Worm (Caenorhabditis elegans) whole organism, L1 larva: ENCODE data around the gene F53A2.9.

Experiments used
- C04F5.9 ChIP-seq: sonication (generic microtip); optimal IDR thresholded peaks from 2 replicates; lab custom pipeline; 2016; ENCODE audit warnings: missing genetic modification characterization, missing compliant biosample characterization
- F16B12.6 ChIP-seq: fragments of 150-350 bp; optimal IDR thresholded peaks from 2 replicates; lab custom pipeline; 2014; ENCODE audit warnings: missing biosample characterization, missing genetic modification characterization
- Y116A8C.19 ChIP-seq: sonication (generic microtip); optimal IDR thresholded peaks from 2 replicates; lab custom pipeline; 2016; ENCODE audit warnings: missing compliant biosample characterization, missing genetic modification characterization, borderline replicate concordance
- blmp-1 ChIP-seq: fragments of 150-350 bp; optimal IDR thresholded peaks from 2 replicates; lab custom pipeline; 2014; ENCODE audit warnings: missing biosample characterization, missing genetic modification characterization
- ceh-8 ChIP-seq: fragments of 200-800 bp; sonication (Bioruptor generic); optimal IDR thresholded peaks from 2 replicates; lab custom pipeline; 2018; ENCODE audit warnings: mild to moderate bottlenecking, missing genetic modification characterization, moderate library complexity, missing compliant biosample characterization
- ceh-82 ChIP-seq, 3 experiments: fragments of 150-350 bp in 1 of 3; sonication (generic microtip) in 2 of 3; optimal IDR thresholded peaks; 2 replicates each; lab custom pipeline; 2014 to 2017; ENCODE audit warnings: missing biosample characterization in 3 of 3, missing genetic modification characterization in 3 of 3
- ceh-90 ChIP-seq: sonication (generic microtip); optimal IDR thresholded peaks from 2 replicates; lab custom pipeline; 2016; ENCODE audit warnings: missing genetic modification characterization, missing compliant biosample characterization
- ces-1 ChIP-seq: fragments of 150-350 bp; optimal IDR thresholded peaks from 2 replicates; lab custom pipeline; 2014; ENCODE audit warnings: missing biosample characterization, missing genetic modification reagents, missing genetic modification characterization
- dsc-1 ChIP-seq: sonication (generic microtip); optimal IDR thresholded peaks from 2 replicates; lab custom pipeline; 2016; ENCODE audit warnings: mild to moderate bottlenecking, missing genetic modification characterization, missing compliant biosample characterization
- efl-1 ChIP-seq, 4 experiments: fragments of 150-350 bp; optimal IDR thresholded peaks in 3 of 4; peaks in 1 of 4; 1 replicate in 1 of 4; 2 replicates in 3 of 4; lab custom pipeline; 2014; ENCODE audit warnings: missing biosample characterization in 2 of 4, missing genetic modification characterization in 2 of 4, missing genetic modification reagents in 2 of 4
- egl-27 ChIP-seq, 2 experiments: fragments of 150-350 bp in 1 of 2; sonication (generic microtip); optimal IDR thresholded peaks; 3 replicates each; lab custom pipeline; 2017 to 2018; ENCODE audit warnings: missing biosample characterization in 2 of 2, missing genetic modification characterization in 2 of 2, missing genetic modification reagents in 2 of 2
- elt-2 ChIP-seq: sonication (generic microtip); optimal IDR thresholded peaks from 2 replicates; lab custom pipeline; 2016; ENCODE audit warnings: missing genetic modification characterization, mild to moderate bottlenecking, inconsistent platforms, missing compliant biosample characterization, missing genetic modification reagents
- elt-3 ChIP-seq, 6 experiments: fragments of 150-350 bp in 1 of 6; sonication (generic microtip); optimal IDR thresholded peaks; 2 replicates each; lab custom pipeline; 2017 to 2018; ENCODE audit warnings: missing biosample characterization in 6 of 6, missing genetic modification characterization in 6 of 6, inconsistent platforms in 1 of 6
- fkh-10 ChIP-seq: sonication (generic microtip); optimal IDR thresholded peaks from 2 replicates; lab custom pipeline; 2017; ENCODE audit warnings: missing biosample characterization, missing genetic modification reagents, missing genetic modification characterization
- fkh-4 ChIP-seq: sonication (generic microtip); optimal IDR thresholded peaks from 2 replicates; lab custom pipeline; 2016; ENCODE audit warnings: missing compliant biosample characterization, missing genetic modification characterization, borderline replicate concordance
- fkh-8 ChIP-seq: sonication (generic microtip); optimal IDR thresholded peaks from 2 replicates; lab custom pipeline; 2016; ENCODE audit warnings: mild to moderate bottlenecking, missing genetic modification characterization, missing compliant biosample characterization
- hpl-2 ChIP-seq: fragments of 150-350 bp; optimal IDR thresholded peaks from 2 replicates; lab custom pipeline; 2014; ENCODE audit warnings: missing biosample characterization, missing genetic modification reagents, missing genetic modification characterization
- isw-1 ChIP-seq: fragments of 200-800 bp; sonication (Bioruptor generic); IDR thresholded peaks from 2 replicates; pipeline ENCODE4 v1.3.6; 2022; ENCODE audit warnings: missing genetic modification characterization, missing compliant biosample characterization
- lin-13 ChIP-seq: fragments of 150-350 bp; optimal IDR thresholded peaks from 2 replicates; lab custom pipeline; 2014; ENCODE audit warnings: missing biosample characterization, missing genetic modification reagents, missing genetic modification characterization
- lin-14 ChIP-seq: fragments of 200-800 bp; sonication (Bioruptor generic); optimal IDR thresholded peaks from 2 replicates; lab custom pipeline; 2018; ENCODE audit warnings: mild to moderate bottlenecking, missing genetic modification characterization, moderate library complexity, missing compliant biosample characterization
- lin-35 ChIP-seq, 2 experiments: fragments of 150-350 bp; optimal IDR thresholded peaks; 2 replicates each; lab custom pipeline; 2014; ENCODE audit warnings: missing biosample characterization in 2 of 2, missing genetic modification characterization in 2 of 2, missing genetic modification reagents in 2 of 2
- lin-39 ChIP-seq: fragments of 150-350 bp; optimal IDR thresholded peaks from 2 replicates; lab custom pipeline; 2014; ENCODE audit warnings: missing biosample characterization, missing genetic modification reagents, missing genetic modification characterization
- lir-3 ChIP-seq: sonication (generic microtip); optimal IDR thresholded peaks from 2 replicates; lab custom pipeline; 2016; ENCODE audit warnings: mild to moderate bottlenecking, missing genetic modification characterization, moderate library complexity, missing compliant biosample characterization; ENCODE audit not compliant: poor library complexity
- lsy-2 ChIP-seq, 2 experiments: fragments of 150-350 bp; optimal IDR thresholded peaks; 2 replicates each; lab custom pipeline; 2014; ENCODE audit warnings: missing biosample characterization in 2 of 2, missing genetic modification characterization in 2 of 2
- nhr-20 ChIP-seq: sonication (generic microtip); optimal IDR thresholded peaks from 2 replicates; lab custom pipeline; 2016; ENCODE audit warnings: mild to moderate bottlenecking, missing genetic modification characterization, missing compliant biosample characterization
- nhr-28 ChIP-seq: fragments of 150-350 bp; optimal IDR thresholded peaks from 2 replicates; lab custom pipeline; 2014; ENCODE audit warnings: missing biosample characterization, missing genetic modification characterization
- nhr-47 ChIP-seq: sonication (generic microtip); optimal IDR thresholded peaks from 2 replicates; lab custom pipeline; 2016; ENCODE audit warnings: mild to moderate bottlenecking, missing genetic modification characterization, moderate library complexity, missing compliant biosample characterization
- nhr-71 ChIP-seq: sonication (generic microtip); optimal IDR thresholded peaks from 2 replicates; lab custom pipeline; 2016; ENCODE audit warnings: mild to moderate bottlenecking, missing genetic modification characterization, moderate library complexity, missing compliant biosample characterization
- nhr-85 ChIP-seq: sonication (generic microtip); peaks from one replicate; lab custom pipeline; 2016; ENCODE audit warnings: missing genetic modification characterization, inconsistent platforms, missing compliant biosample characterization
- nhr-90 ChIP-seq: sonication (generic microtip); optimal IDR thresholded peaks from 2 replicates; lab custom pipeline; 2016; ENCODE audit warnings: mild to moderate bottlenecking, missing genetic modification characterization, missing compliant biosample characterization; ENCODE audit not compliant: poor library complexity
- pax-3 ChIP-seq: fragments of 200-800 bp; sonication (Bioruptor generic); optimal IDR thresholded peaks from 2 replicates; lab custom pipeline; 2018; ENCODE audit warnings: mild to moderate bottlenecking, missing genetic modification characterization, moderate library complexity, missing compliant biosample characterization
- rnt-1 ChIP-seq: sonication (generic microtip); optimal IDR thresholded peaks from 2 replicates; lab custom pipeline; 2016; ENCODE audit warnings: mild to moderate bottlenecking, missing genetic modification characterization, moderate library complexity, missing compliant biosample characterization
- skn-1 ChIP-seq: fragments of 150-350 bp; optimal IDR thresholded peaks from 2 replicates; lab custom pipeline; 2014; ENCODE audit warnings: missing biosample characterization, missing genetic modification characterization
- snpc-4 ChIP-seq: fragments of 150-350 bp; optimal IDR thresholded peaks from 2 replicates; lab custom pipeline; 2014; ENCODE audit warnings: missing biosample characterization, missing genetic modification characterization
- snu-23 ChIP-seq: sonication (generic microtip); optimal IDR thresholded peaks from 2 replicates; lab custom pipeline; 2016; ENCODE audit warnings: missing genetic modification characterization, missing compliant biosample characterization
- sox-4 ChIP-seq: sonication (generic microtip); optimal IDR thresholded peaks from 2 replicates; lab custom pipeline; 2016; ENCODE audit warnings: missing genetic modification characterization, missing compliant biosample characterization
- swsn-7 ChIP-seq: sonication (generic microtip); optimal IDR thresholded peaks from 2 replicates; lab custom pipeline; 2016; ENCODE audit warnings: missing genetic modification characterization, missing compliant biosample characterization
- tbx-2 ChIP-seq: sonication (generic microtip); optimal IDR thresholded peaks from 2 replicates; lab custom pipeline; 2016; ENCODE audit warnings: missing genetic modification characterization, missing compliant biosample characterization
- vab-15 ChIP-seq: sonication (generic microtip); optimal IDR thresholded peaks from 2 replicates; lab custom pipeline; 2017; ENCODE audit warnings: missing genotype, mild to moderate bottlenecking, missing genetic modification characterization, missing compliant biosample characterization

F53A2.9 gene

DNA sequence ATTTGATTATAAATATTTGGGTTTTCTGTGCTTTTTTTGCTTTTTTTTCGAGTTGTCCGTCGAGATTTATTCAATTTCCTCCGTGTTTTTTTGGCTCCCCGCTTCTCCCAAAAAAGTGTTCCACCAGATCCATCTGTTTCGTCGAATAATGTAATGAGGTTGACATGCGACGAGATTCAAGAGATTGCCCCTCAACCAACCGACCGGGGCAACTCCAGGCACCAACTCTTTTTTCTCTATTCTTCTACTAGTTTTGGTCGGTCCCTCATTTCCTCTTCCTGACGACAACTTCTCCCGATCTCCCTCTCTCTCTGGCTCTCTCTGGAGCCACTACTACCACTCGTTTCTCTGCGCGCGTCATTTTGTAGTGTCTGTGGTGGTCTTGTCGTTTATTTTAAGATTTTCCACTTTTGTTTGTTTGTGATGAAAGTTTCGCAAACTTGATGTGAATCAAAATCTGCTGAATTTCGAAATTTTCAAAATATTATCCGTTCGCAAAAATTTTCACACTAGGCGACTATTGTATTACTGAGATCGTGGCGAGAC lies 11.3 kb downstream of the F53A2.9 start:
- TF ChIP-seq hpl-2 (GFP tag; lab: Kevin White, UChicago): no peak
- peak in 1 of 2 experiments; percentile 18 for TF ChIP-seq lsy-2 (tag; optimal IDR thresholded peaks at IDR 0.05; lab: Kevin White, UChicago)
- peak; percentile 33 for TF ChIP-seq nhr-71 (tag; lab: Kevin White, UChicago)
- TF ChIP-seq fkh-8 (tag; lab: Kevin White, UChicago): peak; percentile 9
- TF ChIP-seq isw-1 (GFP tag; lab: Robert Waterston, UW): 0 out of 2 replicates have a peak, but pooled peaks have one; percentile 12
- TF ChIP-seq swsn-7: peak; percentile 0
- peak in 2 of 3 experiments; percentile 7 to 48 for TF ChIP-seq ceh-82 (tag; optimal IDR thresholded peaks at IDR 0.05; lab: Kevin White, UChicago)
- peak; percentile 28 for TF ChIP-seq tbx-2 (tag; lab: Kevin White, UChicago)
- peak; percentile 11 for TF ChIP-seq nhr-47 (tag; lab: Kevin White, UChicago)
- peak; percentile 77 for TF ChIP-seq lin-14 (GFP tag; lab: Kevin White, UChicago)
- no peak for TF ChIP-seq Y116A8C.19
- no peak for TF ChIP-seq ceh-90 (tag; lab: Kevin White, UChicago)
- TF ChIP-seq fkh-10 (GFP tag; lab: Kevin White, UChicago): no peak
- peak; percentile 1 for TF ChIP-seq fkh-4 (tag; lab: Kevin White, UChicago)
- peak; percentile 66 for TF ChIP-seq dsc-1 (tag; lab: Kevin White, UChicago)
- TF ChIP-seq efl-1 (optimal IDR thresholded peaks at IDR 0.05; lab: Kevin White, UChicago): peak in 1 of 2 experiments; percentile 3
- TF ChIP-seq efl-1 (GFP tag; optimal IDR thresholded peaks at IDR 0.05 in 1 of 2; lab: Kevin White, UChicago): no peak
- TF ChIP-seq, all 84 proteins: peak for 12

DNA sequence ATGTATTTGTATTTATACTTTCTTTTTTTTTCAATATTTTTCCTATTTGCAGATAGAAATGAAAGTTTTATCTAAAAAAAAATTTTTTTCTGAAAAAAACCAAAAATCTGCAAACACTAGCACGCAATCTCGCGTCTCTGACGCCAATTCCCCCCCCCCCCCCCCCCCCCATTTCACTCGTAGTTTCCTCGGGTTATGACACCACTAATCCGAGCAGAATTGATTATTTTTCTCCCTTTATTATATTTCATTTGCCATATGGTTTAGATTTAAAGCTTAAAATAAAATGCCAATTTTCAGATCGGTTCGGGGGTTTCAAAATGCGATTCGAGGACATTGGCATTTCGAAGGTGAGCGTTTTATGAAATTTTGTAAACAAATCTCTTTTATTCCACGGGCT lies 12.4 kb downstream of the F53A2.9 start, which contains the start of gene mtm-6:
mtm-6 (plus strand) TSS at position 301 of the 400 bp plus-strand sequence.
- TF ChIP-seq lsy-2 (tag; optimal IDR thresholded peaks at IDR 0.05; lab: Kevin White, UChicago): peak in 1 of 2 experiments; percentile 23
- peak; percentile 70 for TF ChIP-seq F16B12.6 (tag; lab: Kevin White, UChicago)
- TF ChIP-seq Y116A8C.19: no peak
- TF ChIP-seq, all 84 proteins: peak for 2

- TF ChIP-seq nhr-85 (peak; percentile 51), pax-3 (tag; lab: Kevin White, UChicago) (no peak), skn-1 (peak; percentile 81), snu-23 (GFP tag; lab: Kevin White, UChicago) (peak; percentile 54), nhr-90 (tag; lab: Kevin White, UChicago) (peak; percentile 26), lir-3 (no peak), blmp-1 (tag; lab: Kevin White, UChicago) (peak; percentile 52), elt-3 (tag; optimal IDR thresholded peaks at IDR 0.05; lab: Kevin White, UChicago) (peak in 1 of 6 experiments; percentile 17), lin-14 (GFP tag; lab: Kevin White, UChicago) (peak; percentile 44), nhr-71 (tag; lab: Kevin White, UChicago) (peak; percentile 42), lsy-2 (tag; optimal IDR thresholded peaks at IDR 0.05; lab: Kevin White, UChicago) (peak in 1 of 2 experiments; percentile 14), nhr-20 (tag; lab: Kevin White, UChicago) (peak; percentile 46), ceh-90 (tag; lab: Kevin White, UChicago) (no peak), lin-35 (GFP tag; optimal IDR thresholded peaks at IDR 0.05; lab: Kevin White, UChicago) (peak in 1 of 2 experiments; percentile 33)
Observed at ce11 chrIII:13344538-13345136, 14.5 kb downstream of the F53A2.9 start, which contains the start of gene acaa-2. Gene acaa-2, plus strand, starts transcription at chrIII:13344937.

DNA sequence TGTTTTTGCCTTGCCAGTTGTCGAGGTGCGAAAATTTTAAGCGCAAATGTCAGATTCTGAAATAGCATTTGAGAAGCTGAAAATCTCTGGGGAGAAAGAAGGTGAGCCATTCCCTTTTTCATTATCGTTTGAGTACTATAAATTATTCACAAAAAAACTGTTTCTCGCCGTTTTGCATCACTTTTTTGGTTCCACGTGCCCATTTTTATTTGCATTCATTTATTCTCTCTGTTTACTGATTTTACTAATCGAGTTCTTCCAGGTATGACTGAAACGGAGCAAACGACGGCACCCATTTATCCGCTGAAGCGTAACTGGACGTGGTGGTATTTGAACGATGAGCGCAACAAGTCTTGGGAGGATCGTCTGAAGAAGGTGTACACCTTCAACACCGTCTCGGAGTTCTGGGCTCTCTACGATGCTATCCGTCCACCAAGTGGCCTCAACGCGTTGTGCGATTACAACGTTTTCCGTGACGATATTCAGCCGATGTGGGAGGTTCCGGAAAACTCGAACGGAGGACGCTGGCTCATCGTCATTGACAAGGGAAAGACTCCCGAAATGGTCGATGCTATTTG lies 15.5 kb downstream of the F53A2.9 start:
- TF ChIP-seq efl-1 (optimal IDR thresholded peaks at IDR 0.05; lab: Kevin White, UChicago) (no peak), efl-1 (GFP tag; optimal IDR thresholded peaks at IDR 0.05 in 1 of 2; lab: Kevin White, UChicago) (peak in 1 of 2 experiments; percentile 58), sox-4 (tag; lab: Kevin White, UChicago) (no peak)

DNA sequence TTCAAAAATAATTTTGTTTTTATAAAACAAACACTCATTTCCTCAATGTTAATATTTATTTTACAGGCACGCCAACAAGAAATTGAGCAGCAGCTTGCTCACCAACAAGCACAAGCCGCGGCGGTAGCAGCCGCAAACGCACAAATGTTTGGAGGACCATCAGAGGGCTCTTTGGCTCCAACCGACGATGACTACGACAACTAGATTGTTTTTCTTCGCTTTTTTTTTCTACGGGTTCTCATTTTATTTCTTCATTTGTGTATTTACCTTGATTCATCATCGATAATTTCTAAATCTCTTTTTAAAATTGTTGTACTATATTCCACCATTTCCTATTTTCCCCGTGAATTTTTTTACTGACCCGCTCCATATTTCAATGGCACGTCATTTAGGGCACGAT lies 16.0 kb downstream of the F53A2.9 start, which contains the start of gene ife-1:
ife-1 (plus strand) TSS at position 301 of the 400 bp plus-strand sequence.
- TF ChIP-seq elt-2 (tag; lab: Kevin White, UChicago) (no peak), nhr-90 (tag; lab: Kevin White, UChicago) (no peak), nhr-28 (tag; lab: Kevin White, UChicago) (no peak), egl-27 (tag; optimal IDR thresholded peaks at IDR 0.05; lab: Kevin White, UChicago) (no peak), vab-15 (no peak), lin-13 (GFP tag; lab: Kevin White, UChicago) (no peak), efl-1 (optimal IDR thresholded peaks at IDR 0.05; lab: Kevin White, UChicago) (no peak), efl-1 (GFP tag; optimal IDR thresholded peaks at IDR 0.05 in 1 of 2; lab: Kevin White, UChicago) (no peak), nhr-20 (tag; lab: Kevin White, UChicago) (no peak), lin-39 (tag; lab: Kevin White, UChicago) (no peak), ceh-8 (GFP tag; lab: Kevin White, UChicago) (no peak), snpc-4 (tag; lab: Kevin White, UChicago) (no peak), ces-1 (GFP tag; lab: Kevin White, UChicago) (no peak), nhr-71 (tag; lab: Kevin White, UChicago) (no peak), C04F5.9 (tag; lab: Kevin White, UChicago) (no peak), rnt-1 (tag; lab: Kevin White, UChicago) (no peak)
